Fruit fly (Drosophila melanogaster): ENCODE measurements around the gene mtsh.

mtsh gene

dm6 chr2L:8364006-8364956 lies 44.6 kb upstream of the mtsh start, which contains the start of the genes RpS13 and CSN8 (continued):
- TF ChIP-seq OdsH (GFP tag; optimal IDR thresholded peaks at IDR 0.05) (no peak), salr (GFP tag; optimal IDR thresholded peaks at IDR 0.05) (no peak), CG3919 (GFP tag; optimal IDR thresholded peaks at IDR 0.05) (no peak), CG1621 (tag; optimal IDR thresholded peaks at IDR 0.05) (peak; percentile 49), CG9139 (GFP tag; optimal IDR thresholded peaks at IDR 0.05) (no peak), pdm3 (GFP tag; optimal IDR thresholded peaks at IDR 0.05) (no peak), CG10669 (GFP tag; optimal IDR thresholded peaks at IDR 0.05) (no peak), Eip93F (GFP tag; optimal IDR thresholded peaks at IDR 0.05) (no peak), Smox (GFP tag; optimal IDR thresholded peaks at IDR 0.05) (peak; percentile 7), CG16779 (tag; optimal IDR thresholded peaks at IDR 0.05) (no peak), Gug (GFP tag; IDR thresholded peaks at IDR 0.05) (no peak), Sox14 (GFP tag; optimal IDR thresholded peaks at IDR 0.05) (peak; percentile 34), dsx (GFP tag; optimal IDR thresholded peaks at IDR 0.05; ENCODE audit: poor library complexity, severe bottlenecking) (no peak)

dm6 chr2L:8362955-8363285 lies 43.2 kb upstream of the mtsh start:
- TF ChIP-seq eg (GFP tag; IDR thresholded peaks at IDR 0.05) (peak; percentile 6; the same call in 2 of the 3 replicates), CG16779 (tag; optimal IDR thresholded peaks at IDR 0.05) (no peak), CG10631 (GFP tag; optimal IDR thresholded peaks at IDR 0.05) (no peak), cyc (GFP tag; optimal IDR thresholded peaks at IDR 0.05) (no peak), acj6 (GFP tag; optimal IDR thresholded peaks at IDR 0.05) (no peak), Gug (GFP tag; IDR thresholded peaks at IDR 0.05) (no peak), CG31627 (GFP tag; optimal IDR thresholded peaks at IDR 0.05) (no peak), fkh (GFP tag; optimal IDR thresholded peaks at IDR 0.05) (no peak), Smox (GFP tag; optimal IDR thresholded peaks at IDR 0.05) (no peak), salr (GFP tag; optimal IDR thresholded peaks at IDR 0.05) (peak in 1 of 2 experiments; percentile 24), OdsH (GFP tag; optimal IDR thresholded peaks at IDR 0.05) (no peak), CG6276 (GFP tag; optimal IDR thresholded peaks at IDR 0.05) (no peak), fd85E (GFP tag; optimal IDR thresholded peaks at IDR 0.05) (no peak)

- TF ChIP-seq svp (GFP tag) (peak; percentile 96), ss (GFP tag; optimal IDR thresholded peaks at IDR 0.05) (peak; percentile 16 to 41), OdsH (GFP tag; optimal IDR thresholded peaks at IDR 0.05) (peak; percentile 65), Eip75B (GFP tag; optimal IDR thresholded peaks at IDR 0.05) (peak; percentile 58), Hr38 (GFP tag; optimal IDR thresholded peaks at IDR 0.05) (no peak), CG6792 (GFP tag; optimal IDR thresholded peaks at IDR 0.05) (peak; percentile 60), CG10631 (GFP tag; optimal IDR thresholded peaks at IDR 0.05) (peak; percentile 35), Sox14 (GFP tag; optimal IDR thresholded peaks at IDR 0.05) (peak; percentile 72), Blimp-1 (GFP tag; optimal IDR thresholded peaks at IDR 0.05) (peak; percentile 46), vri (GFP tag; optimal IDR thresholded peaks at IDR 0.05) (peak; percentile 77), Eip78C (GFP tag) (peak; percentile 94), Ets96B (tag; optimal IDR thresholded peaks at IDR 0.05) (no peak), Lpt (GFP tag; optimal IDR thresholded peaks at IDR 0.05) (peak; percentile 16), cyc (GFP tag; optimal IDR thresholded peaks at IDR 0.05) (peak; percentile 75), CG16779 (tag; optimal IDR thresholded peaks at IDR 0.05) (peak; percentile 7), eg (GFP tag; IDR thresholded peaks at IDR 0.05) (peak; percentile 78), CG8119 (GFP tag; IDR thresholded peaks at IDR 0.05) (peak; percentile 77), CG3919 (GFP tag; optimal IDR thresholded peaks at IDR 0.05) (peak; percentile 46), CG6276 (GFP tag; optimal IDR thresholded peaks at IDR 0.05) (peak; percentile 65), Gug (GFP tag; IDR thresholded peaks at IDR 0.05) (peak; percentile 55), CG8632 (GFP tag; optimal IDR thresholded peaks at IDR 0.05) (peak; percentile 7), CG1621 (tag; optimal IDR thresholded peaks at IDR 0.05) (peak; percentile 8), Hr39 (GFP tag; optimal IDR thresholded peaks at IDR 0.05) (peak; percentile 73), CG6854 (GFP tag; optimal IDR thresholded peaks at IDR 0.05) (no peak), acj6 (GFP tag; optimal IDR thresholded peaks at IDR 0.05) (peak; percentile 51), salr (GFP tag; optimal IDR thresholded peaks at IDR 0.05) (peak; percentile 12 to 57), CG10669 (GFP tag; optimal IDR thresholded peaks at IDR 0.05) (peak; percentile 58), CG6808 (GFP tag; optimal IDR thresholded peaks at IDR 0.05) (peak; percentile 64), CG3032 (tag; optimal IDR thresholded peaks at IDR 0.05) (peak; percentile 51), dsx (GFP tag; optimal IDR thresholded peaks at IDR 0.05; ENCODE audit: poor library complexity, severe bottlenecking) (peak; percentile 47), esn (GFP tag; optimal IDR thresholded peaks at IDR 0.05) (peak; percentile 84), fd85E (GFP tag; optimal IDR thresholded peaks at IDR 0.05) (no peak), achi (GFP tag; optimal IDR thresholded peaks at IDR 0.05) (peak; percentile 71), dac (GFP tag; optimal IDR thresholded peaks at IDR 0.05) (no peak), CG4318 (GFP tag; optimal IDR thresholded peaks at IDR 0.05) (no peak)
Observed at dm6 chr2L:8362273-8362954, 42.7 kb upstream of the mtsh start, which contains the start of gene CG7627. Gene CG7627 (minus strand): TSS chr2L:8362469.
